Worm (Caenorhabditis elegans) whole organism, late embryonic: Measurements from ENCODE around the gene T18D3.6.

ENCODE experiments used
- K09A11.1 ChIP-seq: sonication (generic microtip); optimal IDR thresholded peaks from 2 replicates; lab custom pipeline; 2017; ENCODE audit warnings: antibody characterized with exemption, mild to moderate bottlenecking, missing genetic modification characterization, missing compliant biosample characterization; ENCODE audit not compliant: insufficient read depth
- ahr-1 ChIP-seq: sonication (generic microtip); optimal IDR thresholded peaks from 2 replicates; lab custom pipeline; 2016; ENCODE audit warnings: missing genetic modification characterization, missing compliant biosample characterization
- ceh-14 ChIP-seq: sonication (generic microtip); optimal IDR thresholded peaks from 2 replicates; lab custom pipeline; 2016; ENCODE audit warnings: missing genotype, missing genetic modification characterization, missing compliant biosample characterization
- ceh-18 ChIP-seq: sonication (generic microtip); optimal IDR thresholded peaks from 2 replicates; lab custom pipeline; 2016; ENCODE audit warnings: missing genetic modification characterization, missing compliant biosample characterization
- ceh-19 ChIP-seq: fragments of 200-800 bp; sonication (Bioruptor generic); optimal IDR thresholded peaks from 2 replicates; lab custom pipeline; 2018; ENCODE audit warnings: mild to moderate bottlenecking, missing genetic modification characterization, missing compliant biosample characterization
- ceh-2 ChIP-seq: sonication (generic microtip); optimal IDR thresholded peaks from 2 replicates; lab custom pipeline; 2016; ENCODE audit warnings: missing genotype, missing genetic modification characterization, missing compliant biosample characterization
- ceh-22 ChIP-seq: sonication (generic microtip); optimal IDR thresholded peaks from 2 replicates; lab custom pipeline; 2017; ENCODE audit warnings: missing biosample characterization, missing genetic modification characterization
- ceh-31 ChIP-seq: sonication (generic microtip); optimal IDR thresholded peaks from 2 replicates; lab custom pipeline; 2016; ENCODE audit warnings: missing genetic modification characterization, missing compliant biosample characterization
- ceh-34 ChIP-seq: sonication (generic microtip); optimal IDR thresholded peaks from 2 replicates; lab custom pipeline; 2016; ENCODE audit warnings: mild to moderate bottlenecking, missing genetic modification characterization, missing compliant biosample characterization
- ceh-45 ChIP-seq: fragments of 200-800 bp; sonication (Bioruptor generic); IDR thresholded peaks from 2 replicates; pipeline ENCODE4 v1.3.6; 2022; ENCODE audit warnings: missing genetic modification reagents, missing genetic modification characterization, missing compliant biosample characterization
- ceh-6 ChIP-seq: fragments of 200-800 bp; sonication (Bioruptor generic); optimal IDR thresholded peaks from 2 replicates; lab custom pipeline; 2018; ENCODE audit warnings: mild to moderate bottlenecking, missing genetic modification characterization, missing compliant biosample characterization
- che-1 ChIP-seq: sonication (generic microtip); optimal IDR thresholded peaks from 2 replicates; lab custom pipeline; 2016; ENCODE audit warnings: mild to moderate bottlenecking, missing genetic modification characterization, missing compliant biosample characterization
- dmd-4 ChIP-seq: sonication (generic microtip); optimal IDR thresholded peaks from 2 replicates; lab custom pipeline; 2016; ENCODE audit warnings: borderline replicate concordance, missing genetic modification characterization, missing compliant biosample characterization
- dve-1 ChIP-seq: sonication (generic microtip); optimal IDR thresholded peaks from 2 replicates; lab custom pipeline; 2017; ENCODE audit warnings: antibody characterized with exemption, mild to moderate bottlenecking, missing genetic modification characterization, missing compliant biosample characterization
- elt-2 ChIP-seq: sonication (generic microtip); optimal IDR thresholded peaks from 2 replicates; lab custom pipeline; 2016; ENCODE audit warnings: missing genetic modification reagents, missing genetic modification characterization, missing compliant biosample characterization
- elt-4 ChIP-seq: sonication (generic microtip); optimal IDR thresholded peaks from 2 replicates; lab custom pipeline; 2016; ENCODE audit warnings: missing genetic modification characterization, missing compliant biosample characterization
- eyg-1 ChIP-seq: sonication (generic microtip); optimal IDR thresholded peaks from 2 replicates; lab custom pipeline; 2016; ENCODE audit warnings: missing genotype, missing genetic modification characterization, missing compliant biosample characterization
- fax-1 ChIP-seq: sonication (generic microtip); optimal IDR thresholded peaks from 2 replicates; lab custom pipeline; 2016; ENCODE audit warnings: missing genotype, missing genetic modification characterization, missing compliant biosample characterization
- fkh-10 ChIP-seq: fragments of 150-350 bp; optimal IDR thresholded peaks from 2 replicates; lab custom pipeline; 2014; ENCODE audit warnings: missing biosample characterization, missing genetic modification reagents, missing genetic modification characterization
- fkh-6 ChIP-seq: sonication (generic microtip); optimal IDR thresholded peaks from 2 replicates; lab custom pipeline; 2016; ENCODE audit warnings: missing genetic modification characterization, missing compliant biosample characterization
- hlh-15 ChIP-seq: sonication (generic microtip); optimal IDR thresholded peaks from 2 replicates; lab custom pipeline; 2016; ENCODE audit warnings: missing genetic modification characterization, missing compliant biosample characterization
- hlh-6 ChIP-seq: sonication (generic microtip); optimal IDR thresholded peaks from 2 replicates; lab custom pipeline; 2016; ENCODE audit warnings: missing genotype, missing genetic modification characterization, missing compliant biosample characterization
- hlh-8 ChIP-seq: sonication (generic microtip); optimal IDR thresholded peaks from 2 replicates; lab custom pipeline; 2016; ENCODE audit warnings: missing genotype, missing genetic modification characterization, missing compliant biosample characterization
- lin-11 ChIP-seq: fragments of 200-800 bp; sonication (Bioruptor generic); optimal IDR thresholded peaks from 2 replicates; lab custom pipeline; 2018; ENCODE audit warnings: mild to moderate bottlenecking, missing genetic modification characterization, missing compliant biosample characterization
- mec-3 ChIP-seq: sonication (generic microtip); optimal IDR thresholded peaks from 2 replicates; lab custom pipeline; 2016; ENCODE audit warnings: borderline replicate concordance, missing genetic modification characterization, missing compliant biosample characterization
- nfya-1 ChIP-seq: sonication (generic microtip); optimal IDR thresholded peaks from 2 replicates; lab custom pipeline; 2017; ENCODE audit warnings: missing genetic modification characterization, mild to moderate bottlenecking, missing compliant biosample characterization, antibody characterized with exemption, moderate library complexity
- nhr-11 ChIP-seq: fragments of 150-350 bp; optimal IDR thresholded peaks from 2 replicates; lab custom pipeline; 2014; ENCODE audit warnings: missing biosample characterization, missing genetic modification characterization
- nhr-232 ChIP-seq: sonication (generic microtip); optimal IDR thresholded peaks from 2 replicates; lab custom pipeline; 2016; ENCODE audit warnings: missing genetic modification characterization, missing compliant biosample characterization
- odd-2 ChIP-seq: sonication (generic microtip); optimal IDR thresholded peaks from 2 replicates; lab custom pipeline; 2017; ENCODE audit warnings: antibody characterized with exemption, mild to moderate bottlenecking, missing genetic modification characterization, missing compliant biosample characterization
- pat-9 ChIP-seq: fragments of 200-800 bp; sonication (Bioruptor generic); optimal IDR thresholded peaks from 2 replicates; lab custom pipeline; 2018; ENCODE audit warnings: mild to moderate bottlenecking, missing genetic modification characterization, moderate library complexity, missing compliant biosample characterization
- pha-2 ChIP-seq: sonication (generic microtip); optimal IDR thresholded peaks from 2 replicates; lab custom pipeline; 2017; ENCODE audit warnings: mild to moderate bottlenecking, missing genetic modification characterization, missing compliant biosample characterization
- pha-4 ChIP-seq: fragments of 150-350 bp; optimal IDR thresholded peaks from 2 replicates; lab custom pipeline; 2018; ENCODE audit warnings: missing biosample characterization, missing genetic modification reagents, missing genetic modification characterization
- pqm-1 ChIP-seq: sonication (generic microtip); optimal IDR thresholded peaks from 2 replicates; lab custom pipeline; 2016; ENCODE audit warnings: missing genetic modification characterization, missing compliant biosample characterization
- pros-1 ChIP-seq: fragments of 150-350 bp; optimal IDR thresholded peaks from 2 replicates; lab custom pipeline; 2014; ENCODE audit warnings: missing biosample characterization, missing genetic modification reagents, missing genetic modification characterization
- ref-2 ChIP-seq: sonication (generic microtip); optimal IDR thresholded peaks from 2 replicates; lab custom pipeline; 2016; ENCODE audit warnings: missing genetic modification characterization, missing compliant biosample characterization
- rnt-1 ChIP-seq: sonication (generic microtip); optimal IDR thresholded peaks from 2 replicates; lab custom pipeline; 2016; ENCODE audit warnings: missing genetic modification characterization, missing compliant biosample characterization
- sox-2 ChIP-seq: fragments of 200-800 bp; sonication (Bioruptor generic); IDR thresholded peaks from 2 replicates; pipeline ENCODE4 v1.3.6; 2022; ENCODE audit warnings: missing genetic modification reagents, missing genetic modification characterization, missing compliant biosample characterization
- sox-4 ChIP-seq: sonication (generic microtip); optimal IDR thresholded peaks from 2 replicates; lab custom pipeline; 2017; ENCODE audit warnings: mild to moderate bottlenecking, missing genetic modification characterization, inconsistent platforms, missing compliant biosample characterization
- ttx-3 ChIP-seq: sonication (generic microtip); optimal IDR thresholded peaks from 2 replicates; lab custom pipeline; 2016; ENCODE audit warnings: missing genetic modification reagents, missing genetic modification characterization, missing compliant biosample characterization
- unc-3 ChIP-seq, 2 experiments: fragments of 200-800 bp in 1 of 2; sonication (Bioruptor generic) in 1 of 2; sonication (generic microtip) in 1 of 2; conservative IDR thresholded peaks in 1 of 2; optimal IDR thresholded peaks in 1 of 2; 2 replicates each; pipeline versions ENCODE4 v1.3.6 to Lab custom; 2016 to 2022; ENCODE audit warnings: missing compliant biosample characterization in 2 of 2, missing genetic modification characterization in 2 of 2, missing genetic modification reagents in 1 of 2
- unc-55 ChIP-seq: sonication (generic microtip); optimal IDR thresholded peaks from 2 replicates; lab custom pipeline; 2017; ENCODE audit warnings: missing biosample characterization, missing genetic modification reagents, missing genetic modification characterization
- unc-86 ChIP-seq: sonication (generic microtip); optimal IDR thresholded peaks from 2 replicates; lab custom pipeline; 2016; ENCODE audit warnings: missing genetic modification characterization, missing compliant biosample characterization
- ztf-16 ChIP-seq: sonication (generic microtip); optimal IDR thresholded peaks from 2 replicates; lab custom pipeline; 2017; ENCODE audit warnings: missing genetic modification characterization, missing compliant biosample characterization

T18D3.6 gene

DNA sequence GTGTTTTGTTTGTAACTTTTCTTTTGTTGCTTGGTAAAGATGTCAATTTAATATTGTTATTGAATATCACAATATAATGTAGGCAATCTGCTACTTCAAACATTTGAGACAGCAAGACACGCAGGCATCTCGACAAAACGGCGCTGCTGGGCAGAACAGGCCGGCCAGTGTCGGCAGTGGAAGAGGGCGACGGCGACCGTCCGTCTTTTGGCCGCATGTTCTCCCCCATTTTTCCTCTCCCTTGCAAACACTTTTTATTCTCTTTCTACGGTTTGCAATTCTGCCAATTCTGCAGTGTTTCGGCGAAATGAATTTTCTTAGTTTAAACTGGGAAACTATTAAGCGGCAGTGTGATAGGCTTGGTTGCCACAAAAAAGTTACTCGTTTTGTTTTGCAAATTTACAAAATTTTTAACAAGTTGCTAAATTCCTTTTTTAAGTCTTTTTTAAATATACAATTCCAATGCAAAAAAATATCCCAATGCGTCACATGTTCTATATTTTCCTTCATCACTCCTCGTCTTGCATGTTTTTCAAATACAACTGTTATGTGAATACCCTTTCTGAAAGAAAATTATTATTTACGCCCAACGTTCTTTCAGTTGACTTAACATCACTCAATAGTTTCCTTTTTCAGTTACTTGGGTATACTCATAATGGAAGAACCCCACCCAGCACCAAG lies at the start of gene T18D3.6:
T18D3.6 (plus strand) TSS at position 631 of the 681 bp plus-strand sequence.
- TF ChIP-seq ceh-45 (GFP tag; lab: Robert Waterston, UW) (0 out of 2 replicates have a peak, but pooled peaks have one; percentile 14), dmd-4 (no peak)

DNA sequence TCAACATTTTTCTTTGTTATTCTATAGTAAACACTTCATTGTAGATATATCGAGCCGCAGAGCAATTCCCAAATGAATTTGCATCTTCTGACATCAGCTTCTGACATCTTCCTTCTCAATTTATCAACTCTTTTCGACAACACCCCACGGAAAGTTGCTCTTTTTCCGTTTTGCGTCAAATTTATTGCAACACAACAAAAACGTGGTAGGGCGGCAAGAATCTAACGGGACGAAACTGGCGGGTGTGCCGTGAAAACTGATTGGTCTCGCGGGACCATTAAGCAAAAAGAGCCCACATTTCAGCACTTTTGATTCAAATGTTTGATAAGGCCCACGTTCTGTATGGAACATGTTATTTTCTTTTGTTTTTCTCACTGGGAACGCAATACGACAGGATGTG lies 45.0 kb upstream of the T18D3.6 start:
- TF ChIP-seq unc-3 (GFP tag; conservative IDR thresholded peaks at IDR 0.05; lab: Robert Waterston, UW), result 0 out of 2 replicates have a peak, but pooled peaks have one; percentile 29
- peak; percentile 35 for TF ChIP-seq unc-3 (tag; optimal IDR thresholded peaks at IDR 0.05; lab: Kevin White, UChicago)
- no peak for TF ChIP-seq lin-11 (tag; lab: Kevin White, UChicago)
- no peak for TF ChIP-seq ceh-45 (GFP tag; lab: Robert Waterston, UW)
- TF ChIP-seq ztf-16, result no peak
- TF ChIP-seq, all 69 proteins: peak for 1

DNA sequence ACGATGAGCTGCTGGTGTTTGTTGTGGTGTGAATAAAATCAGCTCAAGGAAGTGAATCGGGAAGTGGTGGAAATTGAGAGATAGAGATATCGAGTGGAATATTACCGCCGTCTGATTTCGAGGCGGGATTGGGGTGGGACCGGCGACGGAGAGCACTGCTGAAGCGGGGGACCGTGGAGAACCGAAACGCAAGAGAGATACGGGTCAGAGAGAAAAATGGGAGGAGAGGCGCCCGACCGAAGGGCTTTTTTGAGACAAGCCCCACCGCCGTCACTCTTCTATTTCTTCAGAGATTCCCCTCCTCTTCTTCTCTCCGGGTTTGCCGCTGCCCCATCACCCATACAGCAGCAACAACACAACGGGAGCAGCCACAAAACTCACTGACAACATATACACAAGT lies 43.7 kb upstream of the T18D3.6 start:
- TF ChIP-seq elt-2 (tag; lab: Kevin White, UChicago), result no peak
- TF ChIP-seq fax-1 (tag; lab: Kevin White, UChicago), result no peak
- TF ChIP-seq ahr-1 (tag; lab: Kevin White, UChicago), result no peak
- no peak for TF ChIP-seq fkh-6 (tag; lab: Kevin White, UChicago)
- peak; percentile 3 for TF ChIP-seq ceh-18
- no peak for TF ChIP-seq pat-9
- TF ChIP-seq fkh-10 (GFP tag; lab: Kevin White, UChicago), result no peak
- TF ChIP-seq rnt-1 (tag; lab: Kevin White, UChicago), result peak; percentile 8
- TF ChIP-seq nfya-1 (tag; lab: Kevin White, UChicago), result no peak
- no peak for TF ChIP-seq eyg-1
- TF ChIP-seq ceh-2 (tag; lab: Kevin White, UChicago), result no peak
- no peak for TF ChIP-seq ceh-34 (tag; lab: Kevin White, UChicago)
- no peak for TF ChIP-seq odd-2 (tag; lab: Kevin White, UChicago)

DNA sequence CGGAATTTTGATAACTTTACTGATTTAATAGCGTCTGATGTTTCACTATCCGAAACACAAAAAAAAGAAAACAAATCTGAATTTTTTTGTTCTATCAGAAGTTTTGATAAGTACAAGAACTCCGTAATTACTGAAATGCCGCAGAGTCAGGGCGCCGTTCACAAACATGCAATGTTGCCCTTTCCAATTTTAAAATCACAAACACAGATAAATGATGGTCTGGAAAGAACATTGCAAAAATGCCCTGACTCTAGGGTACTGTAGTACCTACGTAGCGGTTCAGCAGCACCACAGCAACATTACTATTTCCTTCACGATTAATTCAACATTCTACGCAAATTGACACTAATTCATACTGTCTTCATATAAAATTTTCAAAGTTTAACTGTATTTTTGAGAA lies 43.1 kb upstream of the T18D3.6 start:
- TF ChIP-seq dmd-4 (no peak), elt-4 (no peak), ceh-19 (no peak), sox-2 (GFP tag; lab: Robert Waterston, UW) (no peak), unc-55 (GFP tag; lab: Kevin White, UChicago) (no peak), hlh-15 (tag; lab: Kevin White, UChicago) (no peak), K09A11.1 (tag; lab: Kevin White, UChicago) (no peak), ztf-16 (no peak)

DNA sequence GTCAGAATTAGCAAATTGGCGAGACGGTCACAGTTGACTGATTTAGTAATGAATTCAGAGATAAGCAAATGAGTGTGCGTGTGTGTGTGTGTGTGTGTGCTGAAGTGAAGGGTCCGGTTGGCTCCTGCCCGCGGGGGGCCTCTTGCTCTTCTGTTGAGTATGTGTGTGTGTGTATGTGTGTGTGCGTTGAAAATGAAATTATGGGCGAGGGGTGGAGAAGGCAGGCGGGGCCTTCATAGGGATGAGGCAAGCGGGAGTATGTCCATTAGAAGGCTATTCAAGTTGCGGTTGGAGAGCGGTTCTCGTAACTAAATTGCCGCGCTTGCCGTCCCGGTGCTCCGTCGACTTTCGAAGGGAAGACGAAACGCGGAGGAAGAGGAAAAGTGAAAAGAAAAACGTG lies 42.4 kb upstream of the T18D3.6 start:
- TF ChIP-seq hlh-8 (tag; lab: Kevin White, UChicago), result no peak
- no peak for TF ChIP-seq ceh-22
- TF ChIP-seq nhr-11 (tag; lab: Kevin White, UChicago), result no peak
- no peak for TF ChIP-seq unc-86 (tag; lab: Kevin White, UChicago)
- no peak for TF ChIP-seq nhr-232 (tag; lab: Kevin White, UChicago)
- TF ChIP-seq sox-4 (tag; lab: Kevin White, UChicago), result peak; percentile 23
- TF ChIP-seq ceh-31 (tag; lab: Kevin White, UChicago), result peak; percentile 88
- TF ChIP-seq hlh-6 (tag; lab: Kevin White, UChicago), result peak; percentile 30
- TF ChIP-seq ref-2 (tag; lab: Kevin White, UChicago), result peak; percentile 57
- peak; percentile 37 for TF ChIP-seq ceh-14 (tag; lab: Kevin White, UChicago)
- no peak for TF ChIP-seq fkh-6 (tag; lab: Kevin White, UChicago)
- TF ChIP-seq rnt-1 (tag; lab: Kevin White, UChicago), result no peak
- no peak for TF ChIP-seq hlh-15 (tag; lab: Kevin White, UChicago)
- TF ChIP-seq ceh-2 (tag; lab: Kevin White, UChicago), result no peak
- TF ChIP-seq mec-3 (tag; lab: Kevin White, UChicago), result no peak
- peak; percentile 11 for TF ChIP-seq ceh-6 (GFP tag; lab: Kevin White, UChicago)
- TF ChIP-seq pha-4 (tag; lab: Kevin White, UChicago), result no peak
- TF ChIP-seq pros-1 (tag; lab: Kevin White, UChicago), result no peak
- TF ChIP-seq che-1, result no peak
- TF ChIP-seq unc-3 (GFP tag; conservative IDR thresholded peaks at IDR 0.05; lab: Robert Waterston, UW), result no peak
- TF ChIP-seq unc-3 (tag; optimal IDR thresholded peaks at IDR 0.05; lab: Kevin White, UChicago), result no peak
- TF ChIP-seq pha-2 (tag; lab: Kevin White, UChicago), result no peak
- TF ChIP-seq nfya-1 (tag; lab: Kevin White, UChicago), result peak; percentile 42
- no peak for TF ChIP-seq dve-1
- TF ChIP-seq ttx-3 (tag; lab: Kevin White, UChicago), result no peak
- no peak for TF ChIP-seq pqm-1
